Worm (Caenorhabditis elegans) whole organism, L1 larva: ENCODE results near the gene srt-45.

Experiments used
- C16A3.4 ChIP-seq: fragments of 150-350 bp; optimal IDR thresholded peaks from 2 replicates; lab custom pipeline; 2014; ENCODE audit warnings: missing biosample characterization, missing genetic modification characterization
- C34B4.2 ChIP-seq: sonication (generic microtip); optimal IDR thresholded peaks from 2 replicates; lab custom pipeline; 2017; ENCODE audit warnings: mild to moderate bottlenecking, missing genetic modification characterization, missing compliant biosample characterization
- aha-1 ChIP-seq: fragments of 150-350 bp; optimal IDR thresholded peaks from 2 replicates; lab custom pipeline; 2014; ENCODE audit warnings: missing biosample characterization, missing genetic modification characterization
- aly-2 ChIP-seq: fragments of 150-350 bp; optimal IDR thresholded peaks from 2 replicates; lab custom pipeline; 2014; ENCODE audit warnings: missing biosample characterization, missing genetic modification characterization
- ceh-82 ChIP-seq, 3 experiments: fragments of 150-350 bp in 1 of 3; sonication (generic microtip) in 2 of 3; optimal IDR thresholded peaks; 2 replicates each; lab custom pipeline; 2014 to 2017; ENCODE audit warnings: missing biosample characterization in 3 of 3, missing genetic modification characterization in 3 of 3
- dpl-1 ChIP-seq, 3 experiments: fragments of 150-350 bp in 2 of 3; sonication (generic microtip) in 1 of 3; optimal IDR thresholded peaks; 2 replicates each; lab custom pipeline; 2014 to 2017; ENCODE audit warnings: missing biosample characterization in 3 of 3, missing genetic modification characterization in 3 of 3, missing genetic modification reagents in 3 of 3
- efl-1 ChIP-seq, 4 experiments: fragments of 150-350 bp; optimal IDR thresholded peaks in 3 of 4; peaks in 1 of 4; 1 replicate in 1 of 4; 2 replicates in 3 of 4; lab custom pipeline; 2014; ENCODE audit warnings: missing biosample characterization in 2 of 4, missing genetic modification characterization in 2 of 4, missing genetic modification reagents in 2 of 4
- efl-3 ChIP-seq: fragments of 200-800 bp; sonication (Bioruptor generic); optimal IDR thresholded peaks from 2 replicates; lab custom pipeline; 2018; ENCODE audit warnings: mild to moderate bottlenecking, missing genetic modification characterization, missing compliant biosample characterization
- egl-13 ChIP-seq: sonication (generic microtip); optimal IDR thresholded peaks from 2 replicates; lab custom pipeline; 2016; ENCODE audit warnings: missing genotype, missing genetic modification reagents, missing genetic modification characterization, missing compliant biosample characterization
- elt-2 ChIP-seq: sonication (generic microtip); optimal IDR thresholded peaks from 2 replicates; lab custom pipeline; 2016; ENCODE audit warnings: missing genetic modification characterization, mild to moderate bottlenecking, inconsistent platforms, missing compliant biosample characterization, missing genetic modification reagents
- elt-3 ChIP-seq, 6 experiments: fragments of 150-350 bp in 1 of 6; sonication (generic microtip); optimal IDR thresholded peaks; 2 replicates each; lab custom pipeline; 2017 to 2018; ENCODE audit warnings: missing biosample characterization in 6 of 6, missing genetic modification characterization in 6 of 6, inconsistent platforms in 1 of 6
- ets-5 ChIP-seq: fragments of 200-800 bp; sonication (Bioruptor generic); IDR thresholded peaks from 2 replicates; pipeline ENCODE4 v1.3.6; 2022; ENCODE audit warnings: missing genetic modification characterization, missing compliant biosample characterization
- fkh-4 ChIP-seq: sonication (generic microtip); optimal IDR thresholded peaks from 2 replicates; lab custom pipeline; 2016; ENCODE audit warnings: missing compliant biosample characterization, missing genetic modification characterization, borderline replicate concordance
- fkh-8 ChIP-seq: sonication (generic microtip); optimal IDR thresholded peaks from 2 replicates; lab custom pipeline; 2016; ENCODE audit warnings: mild to moderate bottlenecking, missing genetic modification characterization, missing compliant biosample characterization
- grh-1 ChIP-seq: fragments of 200-800 bp; sonication (Bioruptor generic); IDR thresholded peaks from 2 replicates; pipeline ENCODE4 v1.3.6; 2022; ENCODE audit warnings: missing genetic modification reagents, missing genetic modification characterization, missing compliant biosample characterization
- hlh-4 ChIP-seq: sonication (generic microtip); optimal IDR thresholded peaks from 2 replicates; lab custom pipeline; 2016; ENCODE audit warnings: mild to moderate bottlenecking, missing genetic modification characterization, missing compliant biosample characterization
- lin-13 ChIP-seq: fragments of 150-350 bp; optimal IDR thresholded peaks from 2 replicates; lab custom pipeline; 2014; ENCODE audit warnings: missing biosample characterization, missing genetic modification reagents, missing genetic modification characterization
- lin-15B ChIP-seq: fragments of 150-350 bp; sonication (generic microtip); optimal IDR thresholded peaks from 3 replicates; lab custom pipeline; 2014; ENCODE audit warnings: missing biosample characterization, missing genetic modification characterization
- lin-35 ChIP-seq, 2 experiments: fragments of 150-350 bp; optimal IDR thresholded peaks; 2 replicates each; lab custom pipeline; 2014; ENCODE audit warnings: missing biosample characterization in 2 of 2, missing genetic modification characterization in 2 of 2, missing genetic modification reagents in 2 of 2
- lin-39 ChIP-seq: fragments of 150-350 bp; optimal IDR thresholded peaks from 2 replicates; lab custom pipeline; 2014; ENCODE audit warnings: missing biosample characterization, missing genetic modification reagents, missing genetic modification characterization
- lsy-2 ChIP-seq, 2 experiments: fragments of 150-350 bp; optimal IDR thresholded peaks; 2 replicates each; lab custom pipeline; 2014; ENCODE audit warnings: missing biosample characterization in 2 of 2, missing genetic modification characterization in 2 of 2
- mef-2 ChIP-seq: fragments of 150-350 bp; optimal IDR thresholded peaks from 2 replicates; lab custom pipeline; 2014; ENCODE audit warnings: missing biosample characterization, missing genetic modification characterization
- nhr-19 ChIP-seq: fragments of 200-800 bp; sonication (Bioruptor generic); conservative IDR thresholded peaks from 2 replicates; pipeline ENCODE4 v1.3.6; 2022; ENCODE audit warnings: missing genetic modification characterization, missing compliant biosample characterization
- nhr-76 ChIP-seq: sonication (generic microtip); optimal IDR thresholded peaks from 2 replicates; lab custom pipeline; 2017; ENCODE audit warnings: missing biosample characterization, missing genetic modification characterization
- nhr-84 ChIP-seq: sonication (generic microtip); optimal IDR thresholded peaks from 2 replicates; lab custom pipeline; 2017; ENCODE audit warnings: missing biosample characterization, missing genetic modification characterization
- nhr-85 ChIP-seq: sonication (generic microtip); peaks from one replicate; lab custom pipeline; 2016; ENCODE audit warnings: missing genetic modification characterization, inconsistent platforms, missing compliant biosample characterization
- pax-3 ChIP-seq: fragments of 200-800 bp; sonication (Bioruptor generic); optimal IDR thresholded peaks from 2 replicates; lab custom pipeline; 2018; ENCODE audit warnings: mild to moderate bottlenecking, missing genetic modification characterization, moderate library complexity, missing compliant biosample characterization
- pqm-1 ChIP-seq: sonication (generic microtip); optimal IDR thresholded peaks from 3 replicates; lab custom pipeline; 2017; ENCODE audit warnings: missing biosample characterization, missing genetic modification characterization
- skn-1 ChIP-seq: fragments of 150-350 bp; optimal IDR thresholded peaks from 2 replicates; lab custom pipeline; 2014; ENCODE audit warnings: missing biosample characterization, missing genetic modification characterization
- sox-4 ChIP-seq: sonication (generic microtip); optimal IDR thresholded peaks from 2 replicates; lab custom pipeline; 2016; ENCODE audit warnings: missing genetic modification characterization, missing compliant biosample characterization
- sptf-1 ChIP-seq: fragments of 150-350 bp; optimal IDR thresholded peaks from 2 replicates; lab custom pipeline; 2014; ENCODE audit warnings: missing biosample characterization, missing genetic modification characterization
- swsn-7 ChIP-seq: sonication (generic microtip); optimal IDR thresholded peaks from 2 replicates; lab custom pipeline; 2016; ENCODE audit warnings: missing genetic modification characterization, missing compliant biosample characterization
- tbx-2 ChIP-seq: sonication (generic microtip); optimal IDR thresholded peaks from 2 replicates; lab custom pipeline; 2016; ENCODE audit warnings: missing genetic modification characterization, missing compliant biosample characterization
- tlp-1 ChIP-seq: fragments of 150-350 bp; optimal IDR thresholded peaks from 2 replicates; lab custom pipeline; 2014; ENCODE audit warnings: missing biosample characterization, missing genetic modification characterization
- unc-62 ChIP-seq: fragments of 150-350 bp; optimal IDR thresholded peaks from 2 replicates; lab custom pipeline; 2014; ENCODE audit warnings: missing biosample characterization, missing genetic modification reagents, missing genetic modification characterization
- xbp-1 ChIP-seq: sonication (generic microtip); optimal IDR thresholded peaks from 2 replicates; lab custom pipeline; 2016; ENCODE audit warnings: missing genetic modification characterization, missing compliant biosample characterization

Gene srt-45

DNA sequence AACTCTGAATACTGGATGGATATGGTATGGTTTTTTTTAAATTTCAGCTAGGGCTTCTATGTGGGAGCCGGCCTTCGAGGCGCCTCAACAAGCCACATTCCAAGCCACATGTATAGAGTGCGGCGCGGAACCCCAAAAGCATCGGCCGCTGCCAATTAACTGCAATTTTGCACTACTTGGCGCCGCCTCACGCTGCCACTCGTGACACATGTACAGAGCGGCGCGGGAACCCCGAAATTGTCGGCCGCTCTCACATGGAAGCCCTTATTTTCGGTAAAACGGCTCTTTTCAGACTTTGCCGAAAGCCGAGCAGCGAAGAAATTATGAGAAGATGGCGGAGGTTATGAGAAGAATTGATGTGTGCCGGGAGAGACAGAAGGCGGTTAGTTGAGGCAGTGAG is 40.1 kb upstream of the srt-45 start:
- no peak for TF ChIP-seq lin-39
- TF ChIP-seq nhr-85 (tag; lab: Kevin White, UChicago), result peak; percentile 11
- no peak for TF ChIP-seq aly-2 (tag; lab: Kevin White, UChicago)

DNA sequence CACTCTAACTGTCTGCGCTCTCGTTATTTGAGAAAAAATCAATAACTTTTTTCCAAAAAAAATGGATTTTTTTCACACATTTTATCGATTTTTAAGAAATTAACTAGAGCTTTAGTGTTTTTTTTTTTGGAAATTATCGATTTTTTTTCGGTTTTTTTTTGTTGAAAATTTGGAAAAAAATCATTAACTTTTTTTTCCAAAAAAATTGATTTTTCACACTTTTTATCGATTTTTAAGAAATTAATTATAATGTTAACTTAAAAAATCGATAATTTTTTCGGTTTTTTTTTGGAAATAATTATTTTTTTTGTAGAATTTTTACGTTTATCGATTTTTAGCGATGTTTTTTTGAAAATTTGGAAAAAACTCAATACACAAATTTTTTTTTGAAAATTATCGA is 39.7 kb upstream of the srt-45 start:
- TF ChIP-seq swsn-7 (tag; lab: Kevin White, UChicago), result no peak
- TF ChIP-seq, all 84 proteins: peak for 0

DNA sequence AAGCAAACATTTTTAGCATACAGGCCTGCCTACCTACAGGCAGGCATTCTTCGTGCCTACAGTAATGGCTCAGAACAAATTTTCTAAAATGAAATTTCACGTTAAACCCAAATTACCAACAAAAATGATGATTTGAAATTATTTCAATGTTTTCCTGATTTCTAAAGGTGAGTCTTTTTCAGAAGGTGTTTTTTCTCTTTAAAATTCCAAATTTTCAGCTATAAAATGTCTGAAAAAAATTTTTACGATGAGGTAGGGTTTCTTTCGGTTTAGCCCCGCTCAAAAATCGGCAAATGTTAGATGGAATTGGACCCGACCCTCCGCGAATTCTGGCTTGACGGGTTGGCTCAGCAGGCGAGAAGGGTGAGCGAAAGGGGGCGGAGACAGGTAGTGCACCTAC is 38.1 kb upstream of the srt-45 start, which contains the start of gene W04E12.5:
Gene W04E12.5 (plus strand): TSS at position 301 of the 400 bp plus-strand sequence.
- TF ChIP-seq nhr-85 (tag; lab: Kevin White, UChicago), result no peak
- TF ChIP-seq elt-3 (tag; optimal IDR thresholded peaks at IDR 0.05; lab: Kevin White, UChicago), result no peak

DNA sequence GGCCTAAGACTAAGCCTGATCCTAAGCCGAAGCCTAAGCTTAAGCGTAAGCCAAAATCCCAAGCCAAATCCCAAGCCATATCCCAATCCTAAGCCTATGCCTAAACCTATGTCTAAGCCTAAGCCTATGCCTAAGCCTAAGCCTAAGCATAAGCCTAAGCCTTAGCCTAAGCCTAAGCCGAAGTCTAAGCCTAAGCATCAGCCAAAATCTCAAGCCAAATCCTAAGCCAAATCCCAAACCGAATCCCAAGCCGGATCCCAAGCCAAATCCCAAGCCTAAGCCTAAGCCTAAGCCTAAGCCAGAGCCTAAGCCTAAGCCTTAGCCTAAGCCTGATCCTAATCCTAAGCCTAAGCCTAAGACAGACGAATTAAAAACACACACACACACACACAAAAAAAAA is 36.8 kb upstream of the srt-45 start:
- TF ChIP-seq lin-39, result no peak
- TF ChIP-seq, all 84 proteins: peak for 0

DNA sequence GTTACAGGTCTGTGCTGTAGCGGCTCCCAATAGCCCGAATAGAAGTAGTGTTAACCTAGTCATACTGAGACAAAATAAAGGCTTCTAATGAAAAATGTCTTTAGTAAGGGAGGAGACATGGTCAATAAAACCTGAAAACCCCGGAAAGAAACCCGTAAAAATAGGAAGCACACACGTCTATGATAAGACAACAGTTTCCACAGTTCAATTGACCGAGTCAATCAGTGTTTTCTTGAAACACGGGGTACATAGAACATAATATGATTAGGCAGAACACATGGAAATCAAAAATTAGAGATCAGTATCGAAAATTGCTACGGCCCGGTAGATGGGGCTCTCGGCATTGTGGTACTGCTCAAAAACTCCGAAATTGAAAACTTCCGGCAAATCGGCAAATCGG is 32.8 kb upstream of the srt-45 start, which contains the start of gene clec-49:
Gene clec-49 (minus strand): TSS at position 103 of the 400 bp plus-strand sequence.
- no peak for TF ChIP-seq efl-3 (GFP tag; lab: Kevin White, UChicago)
- peak; percentile 1 for TF ChIP-seq elt-2 (tag; lab: Kevin White, UChicago)
- TF ChIP-seq ets-5 (GFP tag; lab: Robert Waterston, UW), result no peak
- TF ChIP-seq xbp-1 (tag; lab: Kevin White, UChicago), result no peak
- TF ChIP-seq, all 84 proteins: peak for 1

DNA sequence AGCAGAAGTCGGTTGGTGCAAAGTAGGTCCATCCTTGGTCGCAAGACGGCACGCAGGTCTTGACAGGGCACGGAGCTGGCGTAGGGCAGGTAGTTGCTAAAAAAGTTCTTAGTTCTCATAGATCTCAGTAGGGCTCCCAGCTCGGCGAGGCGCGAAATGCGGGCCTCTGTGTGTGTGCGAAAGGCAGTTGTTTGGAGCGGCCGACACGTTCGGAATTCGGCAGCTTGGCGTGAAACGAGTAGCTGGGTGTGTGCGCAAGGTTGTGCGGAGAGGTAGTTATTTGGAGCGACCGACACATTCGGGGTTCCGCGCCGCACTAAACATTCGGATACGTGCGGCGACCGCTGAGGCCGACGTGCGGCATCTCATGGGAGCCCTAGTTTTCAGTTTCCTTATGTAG is 31.1 kb upstream of the srt-45 start:
- TF ChIP-seq aly-2 (tag; lab: Kevin White, UChicago), result no peak
- TF ChIP-seq mef-2 (tag; lab: Kevin White, UChicago), result no peak
- TF ChIP-seq C16A3.4 (tag; lab: Kevin White, UChicago), result no peak
- no peak for TF ChIP-seq nhr-76
- no peak for TF ChIP-seq fkh-8 (tag; lab: Kevin White, UChicago)
- no peak for TF ChIP-seq C34B4.2
- no peak for TF ChIP-seq sox-4 (tag; lab: Kevin White, UChicago)
- no peak for TF ChIP-seq egl-13 (tag; lab: Kevin White, UChicago)
- no peak for TF ChIP-seq ceh-82 (tag; optimal IDR thresholded peaks at IDR 0.05; lab: Kevin White, UChicago)
- no peak for TF ChIP-seq tbx-2 (tag; lab: Kevin White, UChicago)
- no peak for TF ChIP-seq elt-2 (tag; lab: Kevin White, UChicago)

DNA sequence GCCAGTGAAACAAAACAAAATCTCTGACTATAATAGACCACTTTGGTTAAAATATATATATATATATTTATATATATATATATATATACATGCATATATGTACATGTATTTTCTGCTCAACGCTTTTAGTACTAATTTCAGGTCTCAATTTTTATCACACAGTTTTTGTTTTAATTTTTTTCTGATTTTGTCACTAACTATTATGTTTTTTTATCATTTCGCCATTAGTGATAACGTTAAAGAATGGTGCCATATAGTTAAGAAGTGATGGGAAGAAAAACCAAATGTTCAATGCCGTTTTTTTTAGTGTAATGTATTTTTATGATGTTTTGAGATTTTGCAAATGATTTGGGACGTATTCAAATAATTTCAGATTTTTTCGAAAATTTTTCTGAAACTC is 29.6 kb upstream of the srt-45 start:
- TF ChIP-seq lin-13 (GFP tag; lab: Kevin White, UChicago) (no peak), grh-1 (GFP tag; lab: Robert Waterston, UW) (no peak), elt-2 (tag; lab: Kevin White, UChicago) (peak; percentile 37), aly-2 (tag; lab: Kevin White, UChicago) (no peak), aha-1 (no peak), sox-4 (tag; lab: Kevin White, UChicago) (no peak)

DNA sequence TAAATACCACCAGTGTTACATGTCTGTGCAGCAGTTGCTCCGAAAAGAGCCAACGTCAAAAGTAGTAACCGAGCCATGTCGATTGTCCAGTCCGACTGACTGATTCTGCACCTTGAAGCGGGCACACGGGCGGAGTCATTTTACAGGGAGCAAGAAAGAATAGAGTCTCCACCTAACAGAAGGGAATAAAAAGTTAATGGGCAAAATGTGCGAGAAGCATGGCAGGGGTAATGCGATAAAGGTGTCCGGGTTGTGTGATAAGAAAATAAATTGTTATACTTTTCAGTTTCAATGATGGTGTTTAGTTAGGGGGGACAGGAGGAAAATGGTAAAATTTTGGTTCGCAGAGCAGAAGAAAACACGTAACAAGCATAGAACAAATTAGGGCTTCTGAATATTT is 28.7 kb upstream of the srt-45 start, which contains the start of gene clec-50:
Gene clec-50 (minus strand): TSS at position 109 of the 400 bp plus-strand sequence.
- TF ChIP-seq elt-2 (tag; lab: Kevin White, UChicago) (peak; percentile 65), aly-2 (tag; lab: Kevin White, UChicago) (no peak), nhr-84 (tag; lab: Kevin White, UChicago) (no peak), lin-35 (GFP tag; optimal IDR thresholded peaks at IDR 0.05; lab: Kevin White, UChicago) (peak in 1 of 2 experiments; percentile 28), efl-1 (optimal IDR thresholded peaks at IDR 0.05; lab: Kevin White, UChicago) (no peak), efl-1 (GFP tag; optimal IDR thresholded peaks at IDR 0.05 in 1 of 2; lab: Kevin White, UChicago) (no peak), C34B4.2 (no peak)

DNA sequence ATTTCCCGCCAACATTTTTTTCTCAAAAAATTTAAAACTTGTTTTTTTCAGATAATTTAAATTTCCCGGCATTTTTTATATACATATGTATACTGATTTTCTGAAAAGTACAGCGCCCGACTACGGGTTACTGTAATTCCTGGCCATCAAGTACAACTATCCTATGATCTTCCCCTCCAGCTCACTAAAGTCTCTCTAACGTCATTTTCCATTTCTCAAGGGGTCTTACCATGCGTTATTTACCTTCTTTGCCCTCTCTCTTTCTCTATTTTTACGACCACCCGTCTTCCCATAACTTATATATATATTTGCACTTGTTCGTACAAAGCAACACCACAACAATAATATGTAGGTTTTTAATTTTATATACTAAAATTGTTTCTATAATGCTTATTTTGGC is 27.7 kb upstream of the srt-45 start, which contains the start of gene W04E12.9:
Gene W04E12.9 (plus strand): TSS at position 301 of the 400 bp plus-strand sequence.
- no peak for TF ChIP-seq fkh-4 (tag; lab: Kevin White, UChicago)
- TF ChIP-seq pqm-1 (tag; lab: Kevin White, UChicago), result no peak
- TF ChIP-seq nhr-19 (GFP tag; lab: Robert Waterston, UW), result no peak
- no peak for TF ChIP-seq sox-4 (tag; lab: Kevin White, UChicago)
- no peak for TF ChIP-seq swsn-7 (tag; lab: Kevin White, UChicago)
- TF ChIP-seq skn-1 (tag; lab: Kevin White, UChicago), result no peak
- no peak for TF ChIP-seq lsy-2 (tag; optimal IDR thresholded peaks at IDR 0.05; lab: Kevin White, UChicago)
- no peak for TF ChIP-seq pax-3 (tag; lab: Kevin White, UChicago)
- TF ChIP-seq lin-15B, result no peak
- no peak for TF ChIP-seq unc-62
- TF ChIP-seq tlp-1 (tag; lab: Kevin White, UChicago), result no peak
- TF ChIP-seq nhr-85 (tag; lab: Kevin White, UChicago), result no peak
- TF ChIP-seq hlh-4 (tag; lab: Kevin White, UChicago), result no peak
- TF ChIP-seq dpl-1 (GFP tag; optimal IDR thresholded peaks at IDR 0.05; lab: Kevin White, UChicago), result no peak
- TF ChIP-seq sptf-1 (tag; lab: Kevin White, UChicago), result no peak
